Fruit fly (Drosophila melanogaster) whole organism, wandering third instar larva: ENCODE results near the gene mof.

Experiments used
- Abd-B ChIP-seq: fragments of >200 bp; optimal IDR thresholded peaks from 2 replicates; lab custom pipeline; 2017; ENCODE audit warnings: missing biosample characterization, missing genetic modification characterization
- CG32264 ChIP-seq: fragments of 200-800 bp; sonication (Bioruptor generic); optimal IDR thresholded peaks from 2 replicates; lab custom pipeline; 2016; ENCODE audit warnings: missing biosample characterization, missing genetic modification characterization
- CG9705 ChIP-seq: fragments of 200-800 bp; sonication (Bioruptor generic); optimal IDR thresholded peaks from 2 replicates; lab custom pipeline; 2018; ENCODE audit warnings: missing biosample characterization, mild to moderate bottlenecking, missing genetic modification characterization
- CrebA ChIP-seq: fragments of 200-800 bp; sonication (Bioruptor generic); optimal IDR thresholded peaks from 2 replicates; lab custom pipeline; 2016; ENCODE audit warnings: missing biosample characterization, mild to moderate bottlenecking, missing genetic modification characterization, borderline replicate concordance
- Dfd ChIP-seq: fragments of >200 bp; optimal IDR thresholded peaks from 2 replicates; lab custom pipeline; 2017; ENCODE audit warnings: missing biosample characterization, missing genetic modification characterization
- Dif ChIP-seq: fragments of 200-275, 200-300 bp; sonication (Bioruptor generic); optimal IDR thresholded peaks from 2 replicates; lab custom pipeline; 2018; ENCODE audit warnings: missing biosample characterization, missing genetic modification characterization; ENCODE audit not compliant: partially characterized antibody
- GATAd ChIP-seq: sonication (Bioruptor generic); optimal IDR thresholded peaks from 2 replicates; lab custom pipeline; 2016; ENCODE audit warnings: missing biosample characterization, missing genetic modification characterization
- HLH106 ChIP-seq: fragments of 200-800 bp; optimal IDR thresholded peaks from 3 replicates; lab custom pipeline; 2019; ENCODE audit warnings: missing biosample characterization, mild to moderate bottlenecking, missing genetic modification characterization, moderate library complexity
- Hnf4 ChIP-seq: fragments of 200-800 bp; sonication (Bioruptor generic); optimal IDR thresholded peaks from 2 replicates; lab custom pipeline; 2016; ENCODE audit warnings: missing biosample characterization, mild to moderate bottlenecking, missing genetic modification characterization
- Hr78 ChIP-seq: fragments of >200 bp; optimal IDR thresholded peaks from 2 replicates; lab custom pipeline; 2017; ENCODE audit warnings: missing biosample characterization, missing genetic modification characterization
- Hr83 ChIP-seq: fragments of 200-300 bp; sonication (Bioruptor generic); optimal IDR thresholded peaks from 2 replicates; lab custom pipeline; 2016; ENCODE audit warnings: missing biosample characterization, mild to moderate bottlenecking, missing genetic modification characterization, moderate library complexity; ENCODE audit not compliant: poor library complexity, severe bottlenecking
- Jra ChIP-seq: sonication (Bioruptor generic); optimal IDR thresholded peaks from 2 replicates; lab custom pipeline; 2016; ENCODE audit warnings: missing biosample characterization, missing genetic modification characterization
- Mio ChIP-seq: sonication (Bioruptor generic); optimal IDR thresholded peaks from 2 replicates; lab custom pipeline; 2016; ENCODE audit warnings: missing biosample characterization, missing genetic modification characterization
- Myc ChIP-seq: fragments of >200 bp; optimal IDR thresholded peaks from 2 replicates; lab custom pipeline; 2017
- N ChIP-seq: fragments of >200 bp; optimal IDR thresholded peaks from 2 replicates; lab custom pipeline; 2018; ENCODE audit warnings: missing biosample characterization, missing external identifiers, missing genetic modification characterization
- OdsH ChIP-seq: fragments of 200-800 bp; sonication (Bioruptor generic); optimal IDR thresholded peaks from 2 replicates; lab custom pipeline; 2016; ENCODE audit warnings: missing biosample characterization, mild to moderate bottlenecking, missing genetic modification characterization
- Rel ChIP-seq, 2 experiments: fragments of 200-800 bp; sonication (Bioruptor generic) in 1 of 2; optimal IDR thresholded peaks; 2 replicates in 1 of 2; 3 replicates in 1 of 2; lab custom pipeline; 2016 to 2019; ENCODE audit warnings: mild to moderate bottlenecking in 2 of 2, missing biosample characterization in 2 of 2, missing genetic modification characterization in 2 of 2, moderate library complexity in 1 of 2
- Sp1 ChIP-seq: fragments of 200-800 bp; sonication (Bioruptor generic); optimal IDR thresholded peaks from 3 replicates; lab custom pipeline; 2019; ENCODE audit warnings: missing biosample characterization, mild to moderate bottlenecking, missing genetic modification characterization, moderate library complexity
- Vsx2 ChIP-seq: fragments of 200-300, 225-300 bp; sonication (Bioruptor generic); optimal IDR thresholded peaks from 2 replicates; lab custom pipeline; 2018; ENCODE audit warnings: missing biosample characterization, missing genetic modification characterization; ENCODE audit not compliant: partially characterized antibody
- br ChIP-seq: fragments of 200-800 bp; sonication (Bioruptor generic); optimal IDR thresholded peaks from 2 replicates; lab custom pipeline; 2016; ENCODE audit warnings: missing biosample characterization, missing genetic modification characterization
- brk ChIP-seq: fragments of 200-800 bp; sonication (Bioruptor generic); optimal IDR thresholded peaks from 2 replicates; lab custom pipeline; 2016; ENCODE audit warnings: missing biosample characterization, mild to moderate bottlenecking, missing genetic modification characterization
- dl ChIP-seq, 2 experiments: fragments of 175-275, 200-275 bp in 1 of 2; fragments of 200-275 bp in 1 of 2; sonication (Bioruptor generic); optimal IDR thresholded peaks; lab custom pipeline; 2018; ENCODE audit warnings: mild to moderate bottlenecking in 2 of 2, missing biosample characterization in 2 of 2, missing genetic modification characterization in 2 of 2, moderate library complexity in 2 of 2; ENCODE audit not compliant: partially characterized antibody in 2 of 2, insufficient read depth in 1 of 2
- dmrt93B ChIP-seq: fragments of 200-800 bp; sonication (Bioruptor generic); optimal IDR thresholded peaks from 2 replicates; lab custom pipeline; 2018; ENCODE audit warnings: missing biosample characterization, mild to moderate bottlenecking, missing genetic modification characterization
- dsf ChIP-seq: sonication (Bioruptor generic); optimal IDR thresholded peaks from 2 replicates; lab custom pipeline; 2016; ENCODE audit warnings: missing biosample characterization, missing genetic modification characterization, borderline replicate concordance
- ey ChIP-seq: fragments of 200-800 bp; sonication (Bioruptor generic); optimal IDR thresholded peaks from 2 replicates; lab custom pipeline; 2016; ENCODE audit warnings: missing biosample characterization, missing genetic modification characterization
- foxo ChIP-seq, 2 experiments: fragments of 200-800 bp; sonication (Bioruptor generic); optimal IDR thresholded peaks; 2 replicates in 1 of 2; 3 replicates in 1 of 2; lab custom pipeline; 2016 to 2017; ENCODE audit warnings: missing biosample characterization in 2 of 2, missing genetic modification characterization in 2 of 2
- fru ChIP-seq: fragments of 200-800 bp; sonication (Bioruptor generic); optimal IDR thresholded peaks from 3 replicates; lab custom pipeline; 2016; ENCODE audit warnings: missing biosample characterization, mild to moderate bottlenecking, missing genetic modification characterization
- h ChIP-seq: fragments of 200-800 bp; sonication (Bioruptor generic); optimal IDR thresholded peaks from 3 replicates; lab custom pipeline; 2016; ENCODE audit warnings: missing biosample characterization, mild to moderate bottlenecking, missing genetic modification characterization
- jim ChIP-seq: fragments of 175-275, 200-325 bp; sonication (Bioruptor generic); optimal IDR thresholded peaks from 2 replicates; lab custom pipeline; 2016; ENCODE audit warnings: missing biosample characterization, mild to moderate bottlenecking, missing genetic modification characterization
- lola ChIP-seq: fragments of >200 bp; optimal IDR thresholded peaks from 2 replicates; lab custom pipeline; 2017; ENCODE audit warnings: missing biosample characterization, missing genetic modification characterization
- pan ChIP-seq: fragments of >200 bp; optimal IDR thresholded peaks from 2 replicates; lab custom pipeline; 2017
- psq ChIP-seq: fragments of 200-800 bp; sonication (Bioruptor generic); optimal IDR thresholded peaks from 3 replicates; lab custom pipeline; 2017; ENCODE audit warnings: missing biosample characterization, mild to moderate bottlenecking, missing genetic modification characterization, moderate library complexity
- rgr ChIP-seq: fragments of 200-800 bp; sonication (Bioruptor generic); optimal IDR thresholded peaks from 3 replicates; lab custom pipeline; 2016; ENCODE audit warnings: missing biosample characterization, mild to moderate bottlenecking, missing genetic modification characterization
- sage ChIP-seq: fragments of 200-800 bp; sonication (Bioruptor generic); optimal IDR thresholded peaks from 2 replicates; lab custom pipeline; 2016; ENCODE audit warnings: missing biosample characterization, mild to moderate bottlenecking, missing genetic modification characterization
- sv ChIP-seq: fragments of 200-800 bp; sonication (Bioruptor generic); optimal IDR thresholded peaks from 3 replicates; lab custom pipeline; 2016; ENCODE audit warnings: missing biosample characterization, missing genetic modification characterization
- tai ChIP-seq: sonication (Bioruptor generic); optimal IDR thresholded peaks from 2 replicates; lab custom pipeline; 2016; ENCODE audit warnings: missing biosample characterization, missing genetic modification characterization
- usp ChIP-seq: fragments of >200 bp; optimal IDR thresholded peaks from 2 replicates; lab custom pipeline; 2017; ENCODE audit warnings: missing biosample characterization, missing genetic modification characterization
- woc ChIP-seq: sonication (Bioruptor generic); optimal IDR thresholded peaks from 2 replicates; lab custom pipeline; 2016; ENCODE audit warnings: missing biosample characterization, mild to moderate bottlenecking, missing genetic modification characterization

The mof gene

DNA sequence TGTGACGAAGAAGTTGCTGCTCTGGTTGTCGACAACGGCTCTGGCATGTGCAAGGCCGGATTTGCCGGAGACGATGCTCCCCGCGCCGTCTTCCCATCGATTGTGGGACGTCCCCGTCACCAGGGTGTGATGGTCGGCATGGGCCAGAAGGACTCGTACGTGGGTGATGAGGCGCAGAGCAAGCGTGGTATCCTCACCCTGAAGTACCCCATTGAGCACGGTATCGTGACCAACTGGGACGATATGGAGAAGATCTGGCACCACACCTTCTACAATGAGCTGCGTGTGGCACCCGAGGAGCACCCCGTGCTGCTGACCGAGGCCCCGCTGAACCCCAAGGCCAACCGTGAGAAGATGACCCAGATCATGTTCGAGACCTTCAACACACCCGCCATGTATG is 26.0 kb upstream of the mof start:
- TF ChIP-seq Rel (GFP tag; optimal IDR thresholded peaks at IDR 0.05; lab: Kevin White, UChicago), result no peak
- TF ChIP-seq Rel (tag; optimal IDR thresholded peaks at IDR 0.05; lab: Kevin White, UChicago), result peak; percentile 52
- no peak for TF ChIP-seq woc (GFP tag; lab: Kevin White, UChicago)
- TF ChIP-seq sv (GFP tag; lab: Kevin White, UChicago), result no peak

DNA sequence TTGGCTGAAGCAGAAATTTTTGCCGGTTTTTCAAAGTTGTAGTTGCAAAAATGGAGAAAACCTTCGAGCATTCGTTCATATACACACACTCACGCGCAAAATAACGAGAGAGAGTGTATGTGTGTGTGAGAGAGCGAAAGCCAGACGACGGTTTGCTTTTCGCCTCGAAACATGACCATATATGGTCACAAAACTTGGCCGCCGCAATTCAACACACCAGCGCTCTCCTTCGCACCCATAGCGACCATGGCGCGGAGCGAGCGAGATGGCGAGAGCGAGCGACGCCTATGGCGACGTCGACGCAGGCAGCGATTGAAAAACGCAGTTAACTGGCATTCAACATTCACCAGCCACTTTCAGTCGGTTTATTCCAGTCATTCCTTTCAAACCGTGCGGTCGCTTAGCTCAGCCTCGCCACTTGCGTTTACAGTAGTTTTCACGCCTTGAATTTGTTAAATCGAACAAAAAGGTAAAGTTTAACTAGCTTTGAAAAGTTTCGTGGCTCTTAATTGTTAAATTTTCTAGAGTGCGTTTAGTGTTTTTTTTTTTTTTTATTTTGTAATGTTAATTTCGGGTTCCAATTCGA is 25.1 kb upstream of the mof start:
- TF ChIP-seq dl (GFP tag; optimal IDR thresholded peaks at IDR 0.05; lab: Kevin White, UChicago; ENCODE audit: insufficient read depth in 1 of 2, partially characterized antibody in 2 of 2) (no peak), h (peak; percentile 36), GATAd (GFP tag; lab: Kevin White, UChicago) (no peak), Hr83 (GFP tag; lab: Kevin White, UChicago) (peak; percentile 60), Jra (peak; percentile 10), pan (no peak), woc (GFP tag; lab: Kevin White, UChicago) (peak; percentile 40), Dfd (GFP tag; lab: Kevin White, UChicago) (no peak), Hnf4 (GFP tag; lab: Kevin White, UChicago) (peak; percentile 55), CG32264 (GFP tag; lab: Kevin White, UChicago) (no peak), sv (GFP tag; lab: Kevin White, UChicago) (peak; percentile 49), CG9705 (GFP tag; lab: Kevin White, UChicago) (no peak), rgr (GFP tag; lab: Kevin White, UChicago) (peak; percentile 26), sage (GFP tag; lab: Kevin White, UChicago) (no peak), brk (peak; percentile 6), Mio (no peak), Dif (GFP tag; lab: Kevin White, UChicago) (peak; percentile 45), dsf (no peak), Rel (GFP tag; optimal IDR thresholded peaks at IDR 0.05; lab: Kevin White, UChicago) (no peak), Rel (tag; optimal IDR thresholded peaks at IDR 0.05; lab: Kevin White, UChicago) (peak; percentile 65), fru (GFP tag; lab: Kevin White, UChicago) (peak; percentile 65), ey (GFP tag; lab: Kevin White, UChicago) (peak; percentile 14), foxo (GFP tag; optimal IDR thresholded peaks at IDR 0.05; lab: Kevin White, UChicago) (peak in 1 of 2 experiments; percentile 42), Myc (lab: Kevin White, UChicago) (no peak), usp (GFP tag; lab: Kevin White, UChicago) (no peak), jim (GFP tag; lab: Kevin White, UChicago) (no peak), psq (GFP tag; lab: Kevin White, UChicago) (peak; percentile 85), N (GFP tag; lab: Kevin White, UChicago) (no peak), CrebA (GFP tag; lab: Kevin White, UChicago) (no peak), tai (GFP tag; lab: Kevin White, UChicago) (no peak), HLH106 (no peak), OdsH (GFP tag; lab: Kevin White, UChicago) (no peak), Abd-B (GFP tag; lab: Kevin White, UChicago) (no peak), Vsx2 (GFP tag; lab: Kevin White, UChicago) (no peak), Sp1 (peak; percentile 50), lola (GFP tag; lab: Kevin White, UChicago) (no peak), Hr78 (GFP tag; lab: Kevin White, UChicago) (no peak), dmrt93B (GFP tag; lab: Kevin White, UChicago) (no peak), br (GFP tag; lab: Kevin White, UChicago) (peak; percentile 33)
